Fruit fly (Drosophila melanogaster): ENCODE data around the gene CG42238.

- no peak for TF ChIP-seq h (GFP tag; optimal IDR thresholded peaks at IDR 0.05)
- no peak for TF ChIP-seq Abd-B (GFP tag; optimal IDR thresholded peaks at IDR 0.05)
Measured at dm6 chr2L:20968727-20969126, 83.2 kb downstream of the CG42238 start.
